Worm (Caenorhabditis elegans): Measurements from ENCODE around the gene mon-2.

- TF ChIP-seq ztf-11 (tag; optimal IDR thresholded peaks at IDR 0.05) (no peak), nhr-28 (tag; optimal IDR thresholded peaks at IDR 0.05) (no peak)
These were observed 17.9 kb downstream of the mon-2 start for ce11 chrIV:12114498-12114897.
